Worm (Caenorhabditis elegans): ENCODE results near the gene F32E10.5.

Gene F32E10.5

ce11 chrIV:7619261-7619660, 41.1 kb upstream of the F32E10.5 start (continued):
- no peak for TF ChIP-seq unc-62 (GFP tag; optimal IDR thresholded peaks at IDR 0.05 in 1 of 2)
- TF ChIP-seq unc-62 (tag; optimal IDR thresholded peaks at IDR 0.05) = no peak
- TF ChIP-seq set-16 (GFP tag; IDR thresholded peaks at IDR 0.05) = peak; percentile 93
- TF ChIP-seq ZK546.5 (tag; optimal IDR thresholded peaks at IDR 0.05) = no peak
- no peak for TF ChIP-seq ceh-44 (GFP tag; IDR thresholded peaks at IDR 0.05)
- no peak for TF ChIP-seq R02D3.7 (tag; optimal IDR thresholded peaks at IDR 0.05)
- TF ChIP-seq mxl-2 (GFP tag; conservative IDR thresholded peaks at IDR 0.05) = no peak
- TF ChIP-seq T20F7.1 (GFP tag; optimal IDR thresholded peaks at IDR 0.05) = no peak
- TF ChIP-seq ces-1 (GFP tag; optimal IDR thresholded peaks at IDR 0.05) = no peak
- TF ChIP-seq spr-3 (GFP tag; optimal IDR thresholded peaks at IDR 0.05) = no peak
- TF ChIP-seq ztf-7 (tag; optimal IDR thresholded peaks at IDR 0.05) = no peak
- peak; percentile 67; the same call in 1 of the 2 replicates for TF ChIP-seq egl-43 (GFP tag; IDR thresholded peaks at IDR 0.05)
- TF ChIP-seq arid-1 (GFP tag; conservative IDR thresholded peaks at IDR 0.05) = no peak
- peak; percentile 25 for TF ChIP-seq fkh-10 (GFP tag; optimal IDR thresholded peaks at IDR 0.05)
- TF ChIP-seq ztf-11 (tag; optimal IDR thresholded peaks at IDR 0.05) = no peak
- TF ChIP-seq unc-130 (GFP tag; optimal IDR thresholded peaks at IDR 0.05) = no peak
- no peak for TF ChIP-seq egl-27 (tag; optimal IDR thresholded peaks at IDR 0.05)
- no peak for TF ChIP-seq php-3 (GFP tag; IDR thresholded peaks at IDR 0.05)
- no peak for TF ChIP-seq madf-5 (GFP tag; IDR thresholded peaks at IDR 0.05)
- no peak for TF ChIP-seq Y105C5A.15 (GFP tag; IDR thresholded peaks at IDR 0.05)
- no peak for TF ChIP-seq hif-1 (tag; optimal IDR thresholded peaks at IDR 0.05)
- no peak for TF ChIP-seq F44E2.7 (GFP tag; IDR thresholded peaks at IDR 0.05)
- no peak for TF ChIP-seq ceh-62 (tag; optimal IDR thresholded peaks at IDR 0.05)
- no peak for TF ChIP-seq F49E8.2 (tag; optimal IDR thresholded peaks at IDR 0.05; ENCODE audit: borderline replicate concordance)
- TF ChIP-seq F37D6.2 (tag; optimal IDR thresholded peaks at IDR 0.05) = no peak
- no peak for TF ChIP-seq lin-39 (tag; optimal IDR thresholded peaks at IDR 0.05)
- TF ChIP-seq ctbp-1 (GFP tag; IDR thresholded peaks at IDR 0.05) = peak; percentile 47; the same call in 1 of the 2 replicates
- no peak for TF ChIP-seq duxl-1 (tag; optimal IDR thresholded peaks at IDR 0.05; ENCODE audit: poor library complexity)
- no peak for TF ChIP-seq tra-1 (GFP tag; IDR thresholded peaks at IDR 0.05)
- TF ChIP-seq daf-12 (tag; optimal IDR thresholded peaks at IDR 0.05) = no peak
- TF ChIP-seq saeg-2 (GFP tag; IDR thresholded peaks at IDR 0.05) = no peak
- TF ChIP-seq zfp-3 (GFP tag; conservative IDR thresholded peaks at IDR 0.05) = no peak
- TF ChIP-seq T26A8.4 (GFP tag; IDR thresholded peaks at IDR 0.05) = no peak
- no peak for TF ChIP-seq dve-1 (tag; optimal IDR thresholded peaks at IDR 0.05; ENCODE audit: insufficient read depth)
- TF ChIP-seq ceh-82 (tag; optimal IDR thresholded peaks at IDR 0.05) = no peak
- TF ChIP-seq hlh-30 (tag; optimal IDR thresholded peaks at IDR 0.05; ENCODE audit: insufficient read depth) = no peak
- no peak for TF ChIP-seq cey-2 (tag; optimal IDR thresholded peaks at IDR 0.05; ENCODE audit: borderline replicate concordance, insufficient read depth)
- TF ChIP-seq nhr-6 (tag; optimal IDR thresholded peaks at IDR 0.05) = no peak
- no peak for TF ChIP-seq nhr-111 (GFP tag; optimal IDR thresholded peaks at IDR 0.05)
- TF ChIP-seq nhr-102 (tag; optimal IDR thresholded peaks at IDR 0.05) = no peak
- TF ChIP-seq mep-1 (tag; optimal IDR thresholded peaks at IDR 0.05) = peak; percentile 3
- peak; percentile 20 for TF ChIP-seq mes-2 (tag; optimal IDR thresholded peaks at IDR 0.05; ENCODE audit: poor library complexity, severe bottlenecking)
- no peak for TF ChIP-seq nhr-48 (tag; optimal IDR thresholded peaks at IDR 0.05)
- TF ChIP-seq dmd-6 (GFP tag; IDR thresholded peaks at IDR 0.05) = no peak
- no peak for TF ChIP-seq gei-8 (GFP tag; optimal IDR thresholded peaks at IDR 0.05)
- no peak for TF ChIP-seq F26F4.8 (GFP tag; conservative IDR thresholded peaks at IDR 0.05)
- no peak for TF ChIP-seq madf-9 (GFP tag; conservative IDR thresholded peaks at IDR 0.05)
- TF ChIP-seq hlh-11 (tag; optimal IDR thresholded peaks at IDR 0.05) = peak; percentile 4
- no peak for TF ChIP-seq nhr-10 (tag; optimal IDR thresholded peaks at IDR 0.05)
- TF ChIP-seq Y48G9A.11 (GFP tag; IDR thresholded peaks at IDR 0.05) = no peak
- no peak for TF ChIP-seq ama-1 (optimal IDR thresholded peaks at IDR 0.05)
- no peak for TF ChIP-seq zip-2 (tag; optimal IDR thresholded peaks at IDR 0.05)

All from whole organism, L4 larva.